Fruit fly (Drosophila melanogaster) whole organism, embryonic: ENCODE results near the gene SclB.

Experiments
- Abd-B ChIP-seq: fragments of 200-800 bp; sonication (Bioruptor generic); optimal IDR thresholded peaks from 2 replicates; lab custom pipeline; 2018; ENCODE audit warnings: missing biosample characterization, mild to moderate bottlenecking, missing genetic modification characterization, moderate library complexity
- Atf3 ChIP-seq: fragments of 200-800 bp; sonication (Bioruptor generic); optimal IDR thresholded peaks from 3 replicates; lab custom pipeline; 2016; ENCODE audit warnings: missing biosample characterization, missing genetic modification characterization
- Bgb ChIP-seq: fragments of 200-800 bp; sonication (Bioruptor generic); IDR thresholded peaks from 2 replicates; pipeline ENCODE4 v1.3.6; 2022; ENCODE audit warnings: missing biosample characterization, missing genetic modification characterization; ENCODE audit not compliant: partially characterized antibody
- BtbVII ChIP-seq: fragments of 200-800 bp; sonication (Bioruptor generic); optimal IDR thresholded peaks from 3 replicates; lab custom pipeline; 2017; ENCODE audit warnings: missing biosample characterization, mild to moderate bottlenecking, missing genetic modification characterization
- CG10321 ChIP-seq: fragments of 200-800 bp; sonication (Bioruptor generic); IDR thresholded peaks from 2 replicates; pipeline ENCODE4 v1.3.6; 2022; ENCODE audit warnings: missing biosample characterization, missing genetic modification characterization
- CG10543 ChIP-seq: fragments of 200-800 bp; sonication (Bioruptor generic); optimal IDR thresholded peaks from 3 replicates; lab custom pipeline; 2017; ENCODE audit warnings: missing biosample characterization, mild to moderate bottlenecking, missing genetic modification characterization, moderate library complexity
- CG10979 ChIP-seq: fragments of 200-800 bp; sonication (Bioruptor generic); optimal IDR thresholded peaks from 2 replicates; lab custom pipeline; 2018; ENCODE audit warnings: missing biosample characterization, mild to moderate bottlenecking, missing genetic modification characterization, moderate library complexity
- CG11247 ChIP-seq: fragments of 200-800 bp; sonication (Bioruptor generic); IDR thresholded peaks from 2 replicates; pipeline ENCODE4 v1.3.6; 2022; ENCODE audit warnings: missing biosample characterization, missing genetic modification characterization
- CG11723 ChIP-seq: fragments of 200-800 bp; sonication (Bioruptor generic); optimal IDR thresholded peaks from 2 replicates; lab custom pipeline; 2017; ENCODE audit warnings: missing biosample characterization, mild to moderate bottlenecking, missing genetic modification characterization
- CG12769 ChIP-seq: fragments of 200-800 bp; sonication (Bioruptor generic); optimal IDR thresholded peaks from 2 replicates; lab custom pipeline; 2019; ENCODE audit warnings: missing biosample characterization, mild to moderate bottlenecking, missing genetic modification characterization, moderate library complexity
- CG13287 ChIP-seq: fragments of 200-800 bp; sonication (Bioruptor generic); IDR thresholded peaks from 2 replicates; pipeline ENCODE4 v1.3.6; 2022; ENCODE audit warnings: missing biosample characterization, missing genetic modification characterization; ENCODE audit not compliant: partially characterized antibody
- CG14441 ChIP-seq: fragments of 200-800 bp; sonication (Bioruptor generic); IDR thresholded peaks from 2 replicates; pipeline ENCODE4 v1.3.6; 2022; ENCODE audit warnings: missing biosample characterization, missing genetic modification characterization
- CG15514 ChIP-seq: fragments of 200-800 bp; sonication (Bioruptor generic); optimal IDR thresholded peaks from 3 replicates; lab custom pipeline; 2017; ENCODE audit warnings: missing biosample characterization, missing genetic modification characterization, mild to moderate bottlenecking, moderate library complexity, missing genetic modification reagents
- CG18599 ChIP-seq: fragments of 200-800 bp; sonication (Bioruptor generic); optimal IDR thresholded peaks from 3 replicates; lab custom pipeline; 2017; ENCODE audit warnings: missing biosample characterization, missing genetic modification characterization, mild to moderate bottlenecking, moderate library complexity, missing genetic modification reagents
- CG32532 ChIP-seq: fragments of 200-800 bp; sonication (Bioruptor generic); IDR thresholded peaks from 2 replicates; pipeline ENCODE4 v1.3.6; 2022; ENCODE audit warnings: missing biosample characterization, missing genetic modification characterization
- CG3281 ChIP-seq: fragments of 200-800 bp; sonication (Bioruptor generic); optimal IDR thresholded peaks from 3 replicates; lab custom pipeline; 2017; ENCODE audit warnings: missing biosample characterization, mild to moderate bottlenecking, missing genetic modification characterization
- CG34376 ChIP-seq: fragments of 200-800 bp; sonication (Bioruptor generic); optimal IDR thresholded peaks from 2 replicates; lab custom pipeline; 2018; ENCODE audit warnings: missing biosample characterization, mild to moderate bottlenecking, missing genetic modification characterization
- CG4328 ChIP-seq: fragments of 200-800 bp; sonication (Bioruptor generic); optimal IDR thresholded peaks from 3 replicates; lab custom pipeline; 2017; ENCODE audit warnings: missing biosample characterization, missing genetic modification reagents, missing genetic modification characterization
- CG5953 ChIP-seq: fragments of 200-800 bp; sonication (Bioruptor generic); IDR thresholded peaks from 2 replicates; pipeline ENCODE4 v1.3.6; 2022; ENCODE audit warnings: missing biosample characterization, missing genetic modification characterization
- CG7928 ChIP-seq: fragments of 200-800 bp; sonication (Bioruptor generic); optimal IDR thresholded peaks from 2 replicates; lab custom pipeline; 2017; ENCODE audit warnings: missing biosample characterization, mild to moderate bottlenecking, missing genetic modification characterization
- CG9876 ChIP-seq: fragments of 200-800 bp; sonication (Bioruptor generic); optimal IDR thresholded peaks from 2 replicates; lab custom pipeline; 2016; ENCODE audit warnings: missing biosample characterization, missing genetic modification characterization
- CoRest ChIP-seq: fragments of 200-800 bp; sonication (Bioruptor generic); optimal IDR thresholded peaks from 3 replicates; lab custom pipeline; 2018; ENCODE audit warnings: missing biosample characterization, mild to moderate bottlenecking, missing genetic modification characterization, moderate library complexity
- Dek ChIP-seq: fragments of 200-800 bp; sonication (Bioruptor generic); optimal IDR thresholded peaks from 3 replicates; lab custom pipeline; 2019; ENCODE audit warnings: missing biosample characterization, mild to moderate bottlenecking, missing genetic modification characterization, moderate library complexity
- Drgx ChIP-seq: fragments of 200-800 bp; sonication (Bioruptor generic); IDR thresholded peaks from 2 replicates; pipeline ENCODE4 v1.3.6; 2022; ENCODE audit warnings: missing biosample characterization, missing genetic modification characterization
- Fer3 ChIP-seq: fragments of 200-800 bp; sonication (Bioruptor generic); optimal IDR thresholded peaks from 2 replicates; lab custom pipeline; 2018; ENCODE audit warnings: missing biosample characterization, mild to moderate bottlenecking, missing genetic modification characterization, moderate library complexity
- Med ChIP-seq: fragments of 200-800 bp; sonication (Bioruptor generic); peaks from one replicate; lab custom pipeline; 2016; ENCODE audit warnings: missing biosample characterization, missing genetic modification characterization, mild to moderate bottlenecking, inconsistent platforms, moderate library complexity
- Scr ChIP-seq: fragments of 200-800 bp; sonication (Bioruptor generic); IDR thresholded peaks from 2 replicates; pipeline ENCODE4 v1.3.6; 2022; ENCODE audit warnings: missing biosample characterization, missing genetic modification characterization; ENCODE audit not compliant: partially characterized antibody
- ara ChIP-seq: fragments of 200-800 bp; sonication (Bioruptor generic); IDR thresholded peaks from 2 replicates; pipeline ENCODE4 v1.3.6; 2022; ENCODE audit warnings: missing biosample characterization, missing genetic modification characterization
- bab2 ChIP-seq: fragments of 200-800 bp; sonication (Bioruptor generic); optimal IDR thresholded peaks from 2 replicates; lab custom pipeline; 2016; ENCODE audit warnings: missing biosample characterization, missing genetic modification characterization
- bbx ChIP-seq: fragments of 200-800 bp; sonication (Bioruptor generic); IDR thresholded peaks from 2 replicates; pipeline ENCODE4 v1.3.6; 2022; ENCODE audit warnings: missing biosample characterization, missing genetic modification characterization; ENCODE audit not compliant: partially characterized antibody
- br ChIP-seq: fragments of >200 bp; optimal IDR thresholded peaks from 2 replicates; lab custom pipeline; 2017
- chinmo ChIP-seq: fragments of 200-800 bp; sonication (Bioruptor generic); IDR thresholded peaks from 4 replicates; pipeline ENCODE4 v1.3.6; 2022; ENCODE audit warnings: missing biosample characterization, missing genetic modification characterization; ENCODE audit not compliant: partially characterized antibody
- chn ChIP-seq: fragments of 200-800 bp; sonication (Bioruptor generic); optimal IDR thresholded peaks from 2 replicates; lab custom pipeline; 2016; ENCODE audit warnings: missing biosample characterization, missing genetic modification characterization
- emc ChIP-seq: fragments of 200-800 bp; sonication (Bioruptor generic); optimal IDR thresholded peaks from 2 replicates; lab custom pipeline; 2016; ENCODE audit warnings: missing biosample characterization, missing genetic modification characterization
- esg ChIP-seq: fragments of 200-800 bp; sonication (Bioruptor generic); conservative IDR thresholded peaks from 2 replicates; pipeline ENCODE4 v1.3.6; 2022; ENCODE audit warnings: missing biosample characterization, missing genetic modification characterization
- her ChIP-seq: fragments of 200-800 bp; sonication (Bioruptor generic); optimal IDR thresholded peaks from 2 replicates; lab custom pipeline; 2016; ENCODE audit warnings: missing biosample characterization, missing genetic modification characterization
- lab ChIP-seq: fragments of 200-800 bp; sonication (Bioruptor generic); optimal IDR thresholded peaks from 3 replicates; lab custom pipeline; 2017; ENCODE audit warnings: missing biosample characterization, missing genetic modification characterization, mild to moderate bottlenecking, moderate library complexity, missing genetic modification reagents
- prd ChIP-seq, 3 experiments: fragments of >200 bp in 2 of 3; fragments of 200-800 bp in 1 of 3; sonication (Bioruptor generic) in 1 of 3; optimal IDR thresholded peaks in 2 of 3; IDR thresholded peaks in 1 of 3; 2 replicates in 2 of 3; 3 replicates in 1 of 3; pipeline versions ENCODE4 v1.3.6 to Lab custom; 2017 to 2022; ENCODE audit warnings: missing biosample characterization in 1 of 3, missing genetic modification characterization in 1 of 3
- psq ChIP-seq: fragments of 200-800 bp; sonication (Bioruptor generic); optimal IDR thresholded peaks from 2 replicates; lab custom pipeline; 2017; ENCODE audit warnings: missing biosample characterization, missing genetic modification characterization
- sug ChIP-seq: fragments of 200-800 bp; optimal IDR thresholded peaks from 2 replicates; lab custom pipeline; 2019; ENCODE audit warnings: missing biosample characterization, mild to moderate bottlenecking, missing genetic modification characterization, moderate library complexity
- tll ChIP-seq, 2 experiments: fragments of 200-800 bp in 1 of 2; fragments of >200 bp in 1 of 2; sonication (Bioruptor generic) in 1 of 2; optimal IDR thresholded peaks; 2 replicates each; lab custom pipeline; 2017 to 2019; ENCODE audit warnings: missing biosample characterization in 2 of 2, missing genetic modification characterization in 2 of 2, mild to moderate bottlenecking in 1 of 2, moderate library complexity in 1 of 2
- vvl ChIP-seq: fragments of 200-800 bp; sonication (Bioruptor generic); IDR thresholded peaks from 2 replicates; pipeline ENCODE4 v1.3.6; 2022; ENCODE audit warnings: missing biosample characterization, missing genetic modification characterization
- wek ChIP-seq: fragments of 200-800 bp; sonication (Bioruptor generic); optimal IDR thresholded peaks from 3 replicates; lab custom pipeline; 2018; ENCODE audit warnings: missing biosample characterization, mild to moderate bottlenecking, missing genetic modification characterization, moderate library complexity
- zf30C ChIP-seq: fragments of 200-800 bp; sonication (Bioruptor generic); optimal IDR thresholded peaks from 3 replicates; lab custom pipeline; 2018; ENCODE audit warnings: missing biosample characterization, mild to moderate bottlenecking, missing genetic modification characterization

SclB gene

dm6 chr2L:16880930-16881329 is 43.2 kb downstream of the SclB start (continued):
- no peak for TF ChIP-seq CG9876 (GFP tag; lab: Kevin White, UChicago)
- no peak for TF ChIP-seq CG11723
- peak; percentile 47; the same call in 1 of the 2 replicates for TF ChIP-seq bbx (GFP tag; lab: Robert Waterston, UW)
- TF ChIP-seq CG12769 (tag; lab: Kevin White, UChicago) = peak; percentile 40
- no peak for TF ChIP-seq CG4328 (GFP tag; lab: Kevin White, UChicago)
- TF ChIP-seq chinmo (GFP tag; lab: Robert Waterston, UW) = peak; percentile 93; the same call in 3 of the 4 replicates
- TF ChIP-seq vvl (GFP tag; lab: Robert Waterston, UW) = 0 out of 2 replicates have a peak, but pooled peaks have one; percentile 31
- peak; percentile 43 for TF ChIP-seq sug (tag; lab: Kevin White, UChicago)
- TF ChIP-seq Dek (tag; lab: Kevin White, UChicago) = no peak
- TF ChIP-seq CG10543 (GFP tag; lab: Kevin White, UChicago) = peak; percentile 84
- TF ChIP-seq Med = peak; percentile 90
- no peak for TF ChIP-seq chn (GFP tag; lab: Kevin White, UChicago)
- no peak for TF ChIP-seq CG10321 (GFP tag; lab: Robert Waterston, UW)
- no peak for TF ChIP-seq CG7928
- TF ChIP-seq CG13287 (GFP tag; lab: Robert Waterston, UW) = peak; percentile 59
- TF ChIP-seq emc (GFP tag; lab: Kevin White, UChicago) = no peak
- peak; percentile 34 for TF ChIP-seq her (GFP tag; lab: Kevin White, UChicago)
- TF ChIP-seq Fer3 (tag; lab: Kevin White, UChicago) = no peak
- peak; percentile 52; the same call in 1 of the 2 replicates for TF ChIP-seq CG32532 (GFP tag; lab: Robert Waterston, UW)
- no peak for TF ChIP-seq CG18599
- peak; percentile 94 for TF ChIP-seq CG15514 (GFP tag; lab: Kevin White, UChicago)
- TF ChIP-seq ara (GFP tag; lab: Robert Waterston, UW) = no peak
- TF ChIP-seq CG11247 (GFP tag; lab: Robert Waterston, UW) = no peak
- no peak for TF ChIP-seq Atf3 (GFP tag; lab: Kevin White, UChicago)
- TF ChIP-seq br (lab: Kevin White, UChicago) = no peak
- TF ChIP-seq CG14441 (GFP tag; lab: Robert Waterston, UW) = 0 out of 2 replicates have a peak, but pooled peaks have one; percentile 19
- peak; percentile 47; the same call in 1 of the 2 replicates for TF ChIP-seq Bgb (GFP tag; lab: Robert Waterston, UW)
- TF ChIP-seq CG34376 (GFP tag; lab: Kevin White, UChicago) = peak; percentile 54
- no peak for TF ChIP-seq zf30C (GFP tag; lab: Kevin White, UChicago)
- TF ChIP-seq CoRest = no peak
- no peak for TF ChIP-seq tll (GFP tag; optimal IDR thresholded peaks at IDR 0.05; lab: Kevin White, UChicago)
- peak; percentile 1 for TF ChIP-seq BtbVII
- TF ChIP-seq prd (optimal IDR thresholded peaks at IDR 0.05; lab: Kevin White, UChicago) = no peak
- TF ChIP-seq prd (GFP tag; IDR thresholded peaks at IDR 0.05; lab: Robert Waterston, UW) = no peak
- no peak for TF ChIP-seq bab2 (GFP tag; lab: Kevin White, UChicago)
- peak; percentile 44 for TF ChIP-seq lab
- TF ChIP-seq psq (GFP tag; lab: Kevin White, UChicago) = no peak
- peak; percentile 42; the same call in 1 of the 2 replicates for TF ChIP-seq Drgx
- TF ChIP-seq CG10979 (tag; lab: Kevin White, UChicago) = no peak
- no peak for TF ChIP-seq wek (GFP tag; lab: Kevin White, UChicago)

dm6 chr2L:16882372-16882771 is 44.6 kb downstream of the SclB start:
- TF ChIP-seq esg (GFP tag; lab: Robert Waterston, UW) (no peak), CG13287 (GFP tag; lab: Robert Waterston, UW) (no peak), CG32532 (GFP tag; lab: Robert Waterston, UW) (no peak), CG5953 (GFP tag; lab: Robert Waterston, UW) (no peak), Abd-B (GFP tag; lab: Kevin White, UChicago) (no peak), CG3281 (GFP tag; lab: Kevin White, UChicago) (no peak), Scr (GFP tag; lab: Robert Waterston, UW) (no peak)
